Worm (Caenorhabditis elegans) whole organism, L4 larva: ENCODE measurements around the gene Y39A1C.1.

ENCODE experiments used
- R02D3.7 ChIP-seq: fragments of 150-350 bp; sonication (generic microtip); optimal IDR thresholded peaks from 3 replicates; lab custom pipeline; 2014; ENCODE audit warnings: missing biosample characterization, missing genetic modification characterization
- T20F7.1 ChIP-seq: fragments of 200-800 bp; sonication (Bioruptor generic); optimal IDR thresholded peaks from 2 replicates; lab custom pipeline; 2018; ENCODE audit warnings: mild to moderate bottlenecking, missing genetic modification characterization, missing compliant biosample characterization
- Y105C5A.15 ChIP-seq: fragments of 200-800 bp; sonication (Bioruptor generic); IDR thresholded peaks from 2 replicates; pipeline ENCODE4 v1.3.6; 2022; ENCODE audit warnings: missing genetic modification characterization, missing compliant biosample characterization
- Y48G9A.11 ChIP-seq: fragments of 200-800 bp; sonication (Bioruptor generic); IDR thresholded peaks from 2 replicates; pipeline ENCODE4 v1.3.6; 2022; ENCODE audit warnings: missing genetic modification reagents, missing genetic modification characterization, missing compliant biosample characterization
- aha-1 ChIP-seq: fragments of 150-350 bp; peaks from one replicate; lab custom pipeline; 2014; ENCODE audit warnings: missing biosample characterization, missing genetic modification characterization
- ceh-28 ChIP-seq: fragments of 150-350 bp; optimal IDR thresholded peaks from 2 replicates; lab custom pipeline; 2014; ENCODE audit warnings: missing biosample characterization, missing genetic modification reagents, missing genetic modification characterization
- ceh-32 ChIP-seq: sonication (generic microtip); optimal IDR thresholded peaks from 2 replicates; lab custom pipeline; 2016; ENCODE audit warnings: mild to moderate bottlenecking, missing genetic modification characterization, missing compliant biosample characterization; ENCODE audit not compliant: poor library complexity
- daf-19 ChIP-seq: fragments of 200-800 bp; sonication (Bioruptor generic); conservative IDR thresholded peaks from 2 replicates; pipeline ENCODE4 v1.3.6; 2022; ENCODE audit warnings: missing genetic modification characterization, missing compliant biosample characterization
- dmd-6 ChIP-seq: fragments of 200-800 bp; sonication (Bioruptor generic); IDR thresholded peaks from 2 replicates; pipeline ENCODE4 v1.3.6; 2022; ENCODE audit warnings: missing genetic modification reagents, missing genetic modification characterization, missing compliant biosample characterization
- dpl-1 ChIP-seq: fragments of 150-350 bp; optimal IDR thresholded peaks from 2 replicates; lab custom pipeline; 2014; ENCODE audit warnings: missing biosample characterization, missing genetic modification reagents, missing genetic modification characterization
- dve-1 ChIP-seq: sonication (generic microtip); optimal IDR thresholded peaks from 2 replicates; lab custom pipeline; 2017; ENCODE audit warnings: antibody characterized with exemption, mild to moderate bottlenecking, missing genetic modification characterization, missing compliant biosample characterization; ENCODE audit not compliant: insufficient read depth
- egl-27 ChIP-seq: sonication (generic microtip); optimal IDR thresholded peaks from 3 replicates; lab custom pipeline; 2017; ENCODE audit warnings: missing biosample characterization, missing genetic modification reagents, missing genetic modification characterization
- hlh-11 ChIP-seq: fragments of 200-800 bp; sonication (Bioruptor generic); optimal IDR thresholded peaks from 2 replicates; lab custom pipeline; 2018; ENCODE audit warnings: mild to moderate bottlenecking, missing genetic modification characterization, missing compliant biosample characterization
- hlh-30 ChIP-seq: sonication (generic microtip); optimal IDR thresholded peaks from 2 replicates; lab custom pipeline; 2017; ENCODE audit warnings: antibody characterized with exemption, mild to moderate bottlenecking, missing genetic modification characterization, missing compliant biosample characterization; ENCODE audit not compliant: insufficient read depth
- lin-38 ChIP-seq: fragments of 200-800 bp; sonication (Bioruptor generic); IDR thresholded peaks from 2 replicates; pipeline ENCODE4 v1.3.6; 2022; ENCODE audit warnings: missing genetic modification reagents, missing genetic modification characterization, missing compliant biosample characterization
- lsy-2 ChIP-seq, 2 experiments: fragments of 150-350 bp in 1 of 2; sonication (generic microtip) in 1 of 2; optimal IDR thresholded peaks; 2 replicates each; lab custom pipeline; 2014 to 2017; ENCODE audit warnings: missing biosample characterization in 2 of 2, missing genetic modification characterization in 2 of 2
- mdl-1 ChIP-seq, 2 experiments: fragments of 150-350 bp in 1 of 2; sonication (generic microtip) in 1 of 2; optimal IDR thresholded peaks; 2 replicates each; lab custom pipeline; 2014 to 2017; ENCODE audit warnings: missing biosample characterization in 2 of 2, missing genetic modification characterization in 2 of 2
- mep-1 ChIP-seq: fragments of 150-350 bp; sonication (generic microtip); optimal IDR thresholded peaks from 3 replicates; lab custom pipeline; 2014; ENCODE audit warnings: missing biosample characterization, missing genetic modification characterization
- mes-2 ChIP-seq: sonication (generic microtip); optimal IDR thresholded peaks from 2 replicates; lab custom pipeline; 2016; ENCODE audit warnings: missing genotype, mild to moderate bottlenecking, missing genetic modification characterization, missing compliant biosample characterization; ENCODE audit not compliant: poor library complexity, severe bottlenecking
- nhr-102 ChIP-seq: sonication (generic microtip); optimal IDR thresholded peaks from 2 replicates; lab custom pipeline; 2016; ENCODE audit warnings: mild to moderate bottlenecking, missing genetic modification characterization, moderate library complexity, missing compliant biosample characterization
- nhr-11 ChIP-seq: fragments of 150-350 bp; optimal IDR thresholded peaks from 2 replicates; lab custom pipeline; 2014; ENCODE audit warnings: missing biosample characterization, missing genetic modification characterization
- nhr-237 ChIP-seq: sonication (generic microtip); optimal IDR thresholded peaks from 2 replicates; lab custom pipeline; 2017; ENCODE audit warnings: missing biosample characterization, missing genetic modification characterization
- nhr-41 ChIP-seq: fragments of 200-800 bp; sonication (Bioruptor generic); IDR thresholded peaks from 2 replicates; pipeline ENCODE4 v1.3.6; 2022; ENCODE audit warnings: missing genetic modification reagents, missing genetic modification characterization, missing compliant biosample characterization
- nhr-42 ChIP-seq: fragments of 200-800 bp; sonication (Bioruptor generic); IDR thresholded peaks from 2 replicates; pipeline ENCODE4 v1.3.6; 2022; ENCODE audit warnings: missing genetic modification characterization, missing compliant biosample characterization
- sdz-12 ChIP-seq: fragments of 200-800 bp; sonication (Bioruptor generic); optimal IDR thresholded peaks from 2 replicates; lab custom pipeline; 2018; ENCODE audit warnings: mild to moderate bottlenecking, missing genetic modification characterization, missing compliant biosample characterization
- set-16 ChIP-seq: fragments of 200-800 bp; sonication (Bioruptor generic); IDR thresholded peaks from 2 replicates; pipeline ENCODE4 v1.3.6; 2022; ENCODE audit warnings: missing genetic modification reagents, missing genetic modification characterization, missing compliant biosample characterization
- spr-1 ChIP-seq: sonication (generic microtip); optimal IDR thresholded peaks from 2 replicates; lab custom pipeline; 2016; ENCODE audit warnings: mild to moderate bottlenecking, missing genetic modification characterization, missing compliant biosample characterization
- tag-97 ChIP-seq: fragments of 200-800 bp; sonication (Bioruptor generic); IDR thresholded peaks from 2 replicates; pipeline ENCODE4 v1.3.6; 2022; ENCODE audit warnings: missing genetic modification characterization, missing compliant biosample characterization
- zfp-2 ChIP-seq: sonication (generic microtip); optimal IDR thresholded peaks from 2 replicates; lab custom pipeline; 2016; ENCODE audit warnings: mild to moderate bottlenecking, missing genetic modification characterization, missing compliant biosample characterization
- ztf-11 ChIP-seq: fragments of 150-350 bp; optimal IDR thresholded peaks from 2 replicates; lab custom pipeline; 2014; ENCODE audit warnings: missing biosample characterization, missing genetic modification characterization
- ztf-7 ChIP-seq: fragments of 150-350 bp; optimal IDR thresholded peaks from 2 replicates; lab custom pipeline; 2014; ENCODE audit warnings: missing biosample characterization, missing genetic modification characterization

Y39A1C.1 gene

ce11 chrIII:10868653-10869392 lies 13.6 kb downstream of the Y39A1C.1 start, which contains the start of the genes cey-4 and vps-50:
Gene cey-4 (minus strand): TSS chrIII:10868703.
Gene vps-50 (plus strand): TSS chrIII:10869193.
- TF ChIP-seq nhr-11 (peak; percentile 5), ztf-7 (no peak), ztf-11 (tag; lab: Kevin White, UChicago) (no peak), T20F7.1 (GFP tag; lab: Kevin White, UChicago) (no peak), mep-1 (peak; percentile 31), lin-38 (peak; percentile 35), lsy-2 (tag; optimal IDR thresholded peaks at IDR 0.05; lab: Kevin White, UChicago) (peak in 1 of 2 experiments; percentile 45), aha-1 (tag; lab: Kevin White, UChicago) (peak; percentile 25), nhr-102 (tag; lab: Kevin White, UChicago) (no peak), mes-2 (tag; lab: Kevin White, UChicago) (peak; percentile 64), dmd-6 (peak; percentile 28; the same call in 1 of the 2 replicates), hlh-30 (peak; percentile 12), dpl-1 (GFP tag; lab: Kevin White, UChicago) (peak; percentile 53), dve-1 (tag; lab: Kevin White, UChicago) (peak; percentile 17), ceh-28 (tag; lab: Kevin White, UChicago) (peak; percentile 50)

DNA sequence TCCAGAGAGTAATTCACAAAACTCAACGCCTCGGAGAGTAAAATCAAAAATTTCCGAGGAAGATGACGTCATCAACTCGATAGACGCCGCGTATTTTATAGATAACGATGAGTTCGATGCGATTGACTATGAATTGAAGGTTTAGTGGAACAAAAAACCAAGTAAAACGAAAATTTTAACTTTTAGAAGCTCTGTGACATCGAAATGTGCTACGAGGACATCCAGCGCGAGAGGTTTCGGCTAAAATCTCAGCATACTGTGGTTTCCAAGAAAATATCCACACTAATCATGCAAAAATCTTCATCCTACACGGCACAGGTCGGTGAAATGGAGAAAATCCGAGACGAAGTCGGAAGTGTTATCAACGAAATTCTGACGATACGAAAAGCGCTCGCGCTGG lies 14.3 kb downstream of the Y39A1C.1 start:
- TF ChIP-seq Y48G9A.11 (no peak), mdl-1 (tag; optimal IDR thresholded peaks at IDR 0.05; lab: Kevin White, UChicago) (no peak), aha-1 (tag; lab: Kevin White, UChicago) (peak; percentile 52)
- TF ChIP-seq, all 104 proteins: peak for 1

DNA sequence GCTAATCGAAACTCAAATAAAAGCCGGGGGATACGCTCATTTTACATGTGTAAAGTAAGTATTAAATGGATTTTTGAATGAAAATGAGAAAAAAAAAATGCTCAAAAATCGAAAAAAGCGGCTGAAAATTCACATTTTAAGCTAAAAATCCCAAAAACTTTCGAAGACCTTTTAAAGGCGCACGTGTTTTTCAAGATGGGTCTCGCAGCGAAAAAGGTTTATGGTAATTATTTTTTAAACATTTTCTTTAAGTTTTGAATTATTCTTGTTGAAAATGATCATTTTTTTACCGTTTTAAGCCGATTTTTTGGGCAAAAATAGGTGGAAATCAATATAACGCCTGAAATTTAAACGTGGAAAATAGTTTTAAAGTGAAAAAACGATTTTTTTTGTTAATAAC lies 14.9 kb downstream of the Y39A1C.1 start:
- no peak for TF ChIP-seq R02D3.7 (tag; lab: Kevin White, UChicago)
- no peak for TF ChIP-seq tag-97 (GFP tag; lab: Robert Waterston, UW)
- TF ChIP-seq nhr-42 (GFP tag; lab: Robert Waterston, UW): no peak
- TF ChIP-seq nhr-41 (GFP tag; lab: Robert Waterston, UW): no peak
- no peak for TF ChIP-seq hlh-11 (tag; lab: Kevin White, UChicago)
- no peak for TF ChIP-seq ceh-32 (tag; lab: Kevin White, UChicago)
- no peak for TF ChIP-seq daf-19
- no peak for TF ChIP-seq sdz-12
- TF ChIP-seq zfp-2 (tag; lab: Kevin White, UChicago): no peak
- no peak for TF ChIP-seq nhr-237 (tag; lab: Kevin White, UChicago)

ce11 chrIII:10870814-10871213 lies 15.6 kb downstream of the Y39A1C.1 start:
- TF ChIP-seq aha-1 (tag; lab: Kevin White, UChicago) (peak; percentile 42), lin-38 (no peak), Y105C5A.15 (GFP tag; lab: Robert Waterston, UW) (no peak), set-16 (GFP tag; lab: Robert Waterston, UW) (peak; percentile 62)
- TF ChIP-seq, all 104 proteins: peak for 2

DNA sequence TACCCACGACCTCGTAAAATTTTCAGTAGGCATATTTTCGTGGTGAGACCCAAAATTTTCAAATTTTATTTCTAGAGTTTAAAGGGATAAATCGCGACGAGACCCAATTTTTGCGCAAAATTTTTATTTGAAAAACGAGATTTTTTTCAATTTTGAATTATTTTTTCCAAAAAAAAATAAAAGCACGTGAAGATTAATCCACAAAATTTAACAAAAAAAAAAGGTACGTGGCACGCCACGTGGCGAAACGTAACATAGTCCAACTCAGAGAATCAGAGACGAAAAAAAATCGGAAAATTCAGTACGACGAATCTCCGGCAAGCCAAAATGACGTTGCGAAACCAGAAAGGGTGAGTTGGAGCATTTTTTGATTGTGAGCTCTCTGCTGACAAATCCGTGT lies 19.9 kb downstream of the Y39A1C.1 start, which contains the start of gene C44B9.2:
C44B9.2 (plus strand) TSS at position 301 of the 400 bp plus-strand sequence.
- peak; percentile 65 for TF ChIP-seq aha-1 (tag; lab: Kevin White, UChicago)
- no peak for TF ChIP-seq egl-27 (tag; lab: Kevin White, UChicago)
- TF ChIP-seq spr-1 (tag; lab: Kevin White, UChicago): no peak
- TF ChIP-seq T20F7.1 (GFP tag; lab: Kevin White, UChicago): no peak
